Fruit fly (Drosophila melanogaster) whole organism, embryonic: ENCODE measurements around the gene CycB3.

ENCODE experiments used
- Adf1 ChIP-seq: fragments of 200-800 bp; sonication (Bioruptor generic); IDR thresholded peaks from 2 replicates; pipeline ENCODE4 v1.3.6; 2022; ENCODE audit warnings: missing biosample characterization, missing genetic modification characterization
- Atf-2 ChIP-seq: fragments of 200-800 bp; sonication (Bioruptor generic); optimal IDR thresholded peaks from 2 replicates; lab custom pipeline; 2016; ENCODE audit warnings: missing biosample characterization, missing genetic modification characterization
- Atf6 ChIP-seq: fragments of 200-800 bp; sonication (Bioruptor generic); IDR thresholded peaks from 2 replicates; pipeline ENCODE4 v1.3.6; 2022; ENCODE audit warnings: missing biosample characterization, missing genetic modification characterization
- B-H1 ChIP-seq: fragments of 200-800 bp; sonication (Bioruptor generic); IDR thresholded peaks from 3 replicates; pipeline ENCODE4 v1.3.6; 2022; ENCODE audit warnings: missing biosample characterization, missing genetic modification characterization
- Blimp-1 ChIP-seq: fragments of 200-800 bp; sonication (Bioruptor generic); optimal IDR thresholded peaks from 3 replicates; lab custom pipeline; 2018; ENCODE audit warnings: missing biosample characterization, missing genetic modification characterization, mild to moderate bottlenecking, moderate library complexity, missing genetic modification reagents
- CG10267 ChIP-seq: fragments of 200-800 bp; sonication (Bioruptor generic); optimal IDR thresholded peaks from 2 replicates; lab custom pipeline; 2018; ENCODE audit warnings: missing biosample characterization, mild to moderate bottlenecking, missing genetic modification characterization, moderate library complexity
- CG10274 ChIP-seq: fragments of 200-800 bp; sonication (Bioruptor generic); optimal IDR thresholded peaks from 3 replicates; lab custom pipeline; 2017; ENCODE audit warnings: missing biosample characterization, mild to moderate bottlenecking, missing genetic modification characterization
- CG10462 ChIP-seq: fragments of 200-800 bp; sonication (Bioruptor generic); optimal IDR thresholded peaks from 2 replicates; lab custom pipeline; 2016; ENCODE audit warnings: missing biosample characterization, missing genetic modification characterization
- CG11398 ChIP-seq: fragments of 200-800 bp; sonication (Bioruptor generic); optimal IDR thresholded peaks from 2 replicates; lab custom pipeline; 2016; ENCODE audit warnings: missing biosample characterization, missing genetic modification characterization
- CG11456 ChIP-seq: fragments of 200-800 bp; sonication (Bioruptor generic); IDR thresholded peaks from 3 replicates; pipeline ENCODE4 v1.3.6; 2022; ENCODE audit warnings: missing biosample characterization, missing genetic modification characterization
- CG15601 ChIP-seq: fragments of 200-800 bp; sonication (Bioruptor generic); optimal IDR thresholded peaks from 3 replicates; lab custom pipeline; 2019; ENCODE audit warnings: missing biosample characterization, mild to moderate bottlenecking, missing genetic modification characterization, moderate library complexity
- CG1647 ChIP-seq: fragments of 200-800 bp; sonication (Bioruptor generic); optimal IDR thresholded peaks from 3 replicates; lab custom pipeline; 2016; ENCODE audit warnings: missing biosample characterization, missing genetic modification characterization
- CG17385 ChIP-seq: fragments of 200-800 bp; sonication (Bioruptor generic); optimal IDR thresholded peaks from 3 replicates; lab custom pipeline; 2018; ENCODE audit warnings: missing biosample characterization, mild to moderate bottlenecking, missing genetic modification characterization
- CG17612 ChIP-seq: fragments of 200-800 bp; sonication (Bioruptor generic); IDR thresholded peaks from 2 replicates; pipeline ENCODE4 v1.3.6; 2022; ENCODE audit warnings: missing biosample characterization, missing genetic modification characterization
- CG17802 ChIP-seq: fragments of 200-800 bp; sonication (Bioruptor generic); optimal IDR thresholded peaks from 2 replicates; lab custom pipeline; 2018; ENCODE audit warnings: missing biosample characterization, mild to moderate bottlenecking, missing genetic modification characterization, moderate library complexity
- CG18476 ChIP-seq: fragments of 200-800 bp; sonication (Bioruptor generic); optimal IDR thresholded peaks from 2 replicates; lab custom pipeline; 2016; ENCODE audit warnings: missing biosample characterization, mild to moderate bottlenecking, missing genetic modification characterization
- CG32767 ChIP-seq: fragments of 200-800 bp; sonication (Bioruptor generic); IDR thresholded peaks from 2 replicates; pipeline ENCODE4 v1.3.6; 2022; ENCODE audit warnings: missing biosample characterization, missing genetic modification characterization
- CG3995 ChIP-seq: fragments of 200-800 bp; sonication (Bioruptor generic); optimal IDR thresholded peaks from 3 replicates; lab custom pipeline; 2016; ENCODE audit warnings: missing biosample characterization, missing genetic modification characterization
- CG5953 ChIP-seq: fragments of 200-800 bp; sonication (Bioruptor generic); IDR thresholded peaks from 2 replicates; pipeline ENCODE4 v1.3.6; 2022; ENCODE audit warnings: missing biosample characterization, missing genetic modification characterization
- CG7372 ChIP-seq: fragments of 200-800 bp; sonication (Bioruptor generic); IDR thresholded peaks from 2 replicates; pipeline ENCODE4 v1.3.6; 2022; ENCODE audit warnings: missing biosample characterization, missing genetic modification characterization
- CG8290 ChIP-seq, 3 experiments: fragments of 200-800 bp; sonication (Bioruptor generic); optimal IDR thresholded peaks; 2 replicates each; lab custom pipeline; 2016 to 2019; ENCODE audit warnings: missing biosample characterization in 3 of 3, missing genetic modification characterization in 3 of 3, mild to moderate bottlenecking in 2 of 3, moderate library complexity in 1 of 3
- CG8944 ChIP-seq: fragments of 200-800 bp; sonication (Bioruptor generic); optimal IDR thresholded peaks from 3 replicates; lab custom pipeline; 2016; ENCODE audit warnings: missing biosample characterization, missing genetic modification characterization
- CG9727 ChIP-seq: fragments of 200-800 bp; sonication (Bioruptor generic); optimal IDR thresholded peaks from 3 replicates; lab custom pipeline; 2017; ENCODE audit warnings: missing biosample characterization, mild to moderate bottlenecking, missing genetic modification characterization
- CG9876 ChIP-seq: fragments of 200-800 bp; sonication (Bioruptor generic); optimal IDR thresholded peaks from 2 replicates; lab custom pipeline; 2016; ENCODE audit warnings: missing biosample characterization, missing genetic modification characterization
- CTCF ChIP-seq: fragments of 200-800 bp; sonication (Bioruptor generic); optimal IDR thresholded peaks from 2 replicates; lab custom pipeline; 2017; ENCODE audit warnings: missing biosample characterization, mild to moderate bottlenecking, missing genetic modification characterization, moderate library complexity
- Camta ChIP-seq: fragments of 200-800 bp; sonication (Bioruptor generic); optimal IDR thresholded peaks from 2 replicates; lab custom pipeline; 2016; ENCODE audit warnings: missing biosample characterization, missing genetic modification characterization
- CkIIα-i1 ChIP-seq: fragments of 200-800 bp; sonication (Bioruptor generic); IDR thresholded peaks from 2 replicates; pipeline ENCODE4 v1.3.6; 2022; ENCODE audit warnings: missing biosample characterization, missing genetic modification characterization
- CoRest ChIP-seq: fragments of 200-800 bp; sonication (Bioruptor generic); optimal IDR thresholded peaks from 3 replicates; lab custom pipeline; 2018; ENCODE audit warnings: missing biosample characterization, mild to moderate bottlenecking, missing genetic modification characterization, moderate library complexity
- D19B ChIP-seq: fragments of 200-800 bp; sonication (Bioruptor generic); optimal IDR thresholded peaks from 2 replicates; lab custom pipeline; 2017; ENCODE audit warnings: missing biosample characterization, mild to moderate bottlenecking, missing genetic modification characterization
- Dip2 ChIP-seq: fragments of 200-800 bp; sonication (Bioruptor generic); IDR thresholded peaks from 2 replicates; pipeline ENCODE4 v1.3.6; 2022; ENCODE audit warnings: missing biosample characterization, missing genetic modification characterization
- Doc2 ChIP-seq: fragments of 200-800 bp; sonication (Bioruptor generic); IDR thresholded peaks from 2 replicates; pipeline ENCODE4 v1.3.6; 2022; ENCODE audit warnings: missing biosample characterization, missing genetic modification characterization
- Doc3 ChIP-seq: fragments of 200-800 bp; sonication (Bioruptor generic); IDR thresholded peaks from 3 replicates; pipeline ENCODE4 v1.3.6; 2022; ENCODE audit warnings: missing biosample characterization, missing genetic modification characterization; ENCODE audit not compliant: partially characterized antibody
- Lhr ChIP-seq: fragments of 200-800 bp; sonication (Bioruptor generic); optimal IDR thresholded peaks from 3 replicates; lab custom pipeline; 2017; ENCODE audit warnings: mild to moderate bottlenecking, missing biosample characterization, missing genetic modification reagents, missing genetic modification characterization
- NK7.1 ChIP-seq: fragments of 200-800 bp; sonication (Bioruptor generic); optimal IDR thresholded peaks from 3 replicates; lab custom pipeline; 2016; ENCODE audit warnings: missing biosample characterization, missing genetic modification characterization
- Spps ChIP-seq: fragments of 200-800 bp; sonication (Bioruptor generic); optimal IDR thresholded peaks from 2 replicates; lab custom pipeline; 2018; ENCODE audit warnings: missing biosample characterization, mild to moderate bottlenecking, missing genetic modification characterization
- br ChIP-seq: fragments of >200 bp; optimal IDR thresholded peaks from 2 replicates; lab custom pipeline; 2017
- bsh ChIP-seq, 2 experiments: fragments of 200-800 bp; sonication (Bioruptor generic); optimal IDR thresholded peaks; 2 replicates each; lab custom pipeline; 2017 to 2018; ENCODE audit warnings: mild to moderate bottlenecking in 2 of 2, missing biosample characterization in 2 of 2, missing genetic modification characterization in 2 of 2, moderate library complexity in 1 of 2
- crc ChIP-seq: fragments of 200-800 bp; sonication (Bioruptor generic); optimal IDR thresholded peaks from 2 replicates; lab custom pipeline; 2016; ENCODE audit warnings: missing biosample characterization, missing genetic modification characterization
- disco-r ChIP-seq: fragments of 200-800 bp; sonication (Bioruptor generic); optimal IDR thresholded peaks from 2 replicates; lab custom pipeline; 2016; ENCODE audit warnings: missing biosample characterization, missing genetic modification characterization
- eyg ChIP-seq: fragments of 200-800 bp; sonication (Bioruptor generic); optimal IDR thresholded peaks from 3 replicates; lab custom pipeline; 2016; ENCODE audit warnings: missing biosample characterization, missing genetic modification characterization
- fd96Cb ChIP-seq: fragments of 200-800 bp; sonication (Bioruptor generic); optimal IDR thresholded peaks from 2 replicates; lab custom pipeline; 2018; ENCODE audit warnings: missing biosample characterization, mild to moderate bottlenecking, missing genetic modification characterization, moderate library complexity
- gt ChIP-seq: fragments of 200-800 bp; sonication (Bioruptor generic); IDR thresholded peaks from 2 replicates; pipeline ENCODE4 v1.3.6; 2022; ENCODE audit warnings: missing biosample characterization, missing genetic modification characterization
- hb ChIP-seq: fragments of 200-800 bp; sonication (Bioruptor generic); IDR thresholded peaks from 3 replicates; pipeline ENCODE4 v1.3.6; 2022; ENCODE audit warnings: missing biosample characterization, missing genetic modification characterization; ENCODE audit not compliant: partially characterized antibody
- ranshi ChIP-seq: fragments of 200-800 bp; sonication (Bioruptor generic); IDR thresholded peaks from 2 replicates; pipeline ENCODE4 v1.3.6; 2022; ENCODE audit warnings: missing biosample characterization, missing genetic modification characterization
- rib ChIP-seq: fragments of 200-800 bp; sonication (Bioruptor generic); IDR thresholded peaks from 2 replicates; pipeline ENCODE4 v1.3.6; 2022; ENCODE audit warnings: missing biosample characterization, missing genetic modification characterization
- scrt ChIP-seq: fragments of 200-800 bp; sonication (Bioruptor generic); optimal IDR thresholded peaks from 2 replicates; lab custom pipeline; 2018; ENCODE audit warnings: missing biosample characterization, mild to moderate bottlenecking, missing genetic modification characterization, moderate library complexity
- shn ChIP-seq: fragments of 200-800 bp; sonication (Bioruptor generic); optimal IDR thresholded peaks from 3 replicates; lab custom pipeline; 2016; ENCODE audit warnings: missing biosample characterization, missing genetic modification characterization
- sima ChIP-seq: fragments of 200-800 bp; sonication (Bioruptor generic); optimal IDR thresholded peaks from 2 replicates; lab custom pipeline; 2016; ENCODE audit warnings: missing biosample characterization, missing genetic modification characterization
- sisA ChIP-seq: fragments of 200-800 bp; sonication (Bioruptor generic); IDR thresholded peaks from 2 replicates; pipeline ENCODE4 v1.3.6; 2022; ENCODE audit warnings: missing biosample characterization, missing genetic modification characterization
- slp2 ChIP-seq: fragments of 200-800 bp; sonication (Bioruptor generic); optimal IDR thresholded peaks from 2 replicates; lab custom pipeline; 2016; ENCODE audit warnings: missing biosample characterization, missing genetic modification characterization
- stc ChIP-seq: fragments of 200-800 bp; sonication (Bioruptor generic); IDR thresholded peaks from 2 replicates; pipeline ENCODE4 v1.3.6; 2022; ENCODE audit warnings: missing biosample characterization, missing genetic modification characterization
- toy ChIP-seq: fragments of 200-800 bp; sonication (Bioruptor generic); IDR thresholded peaks from 2 replicates; pipeline ENCODE4 v1.3.6; 2022; ENCODE audit warnings: missing biosample characterization, missing genetic modification characterization

Gene CycB3

DNA sequence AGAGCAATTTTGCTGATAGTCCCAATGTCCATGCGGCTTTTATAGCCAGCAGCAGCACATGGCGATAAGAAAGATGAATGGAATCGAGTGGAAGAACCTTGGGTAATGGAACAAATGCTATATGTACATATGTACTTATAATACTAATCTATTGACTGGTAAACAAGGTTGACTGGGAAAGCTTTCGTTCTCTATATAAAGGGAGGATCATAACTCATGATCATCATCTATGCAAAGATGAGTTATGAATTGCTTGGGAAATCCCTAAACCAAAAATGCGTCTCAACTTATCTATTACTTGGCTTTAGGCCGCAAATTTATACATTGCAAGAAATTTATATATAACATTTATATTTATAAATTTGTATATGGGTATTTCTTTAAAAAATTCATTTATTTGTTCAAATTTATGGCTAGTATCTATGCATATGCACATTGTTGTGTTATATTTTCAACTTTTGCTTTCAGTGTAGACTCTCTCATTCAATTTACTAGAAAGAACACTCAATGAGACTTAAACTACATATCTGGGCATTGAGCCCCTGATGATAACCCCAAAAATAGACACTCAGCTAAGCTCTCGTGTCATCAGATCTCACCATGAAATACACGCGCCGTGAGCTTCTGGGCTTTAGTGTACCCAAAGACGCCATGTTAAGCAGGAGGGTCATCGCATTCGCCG is 5.8 kb downstream of the CycB3 start, which contains the start of the genes Srg1 and Elal (continued):
- TF ChIP-seq CG8290 (GFP tag; optimal IDR thresholded peaks at IDR 0.05; lab: Kevin White, UChicago) (no peak), CG8290 (tag; optimal IDR thresholded peaks at IDR 0.05; lab: Kevin White, UChicago) (no peak), ranshi (GFP tag; lab: Robert Waterston, UW) (0 out of 2 replicates have a peak, but pooled peaks have one; percentile 39), eyg (GFP tag; lab: Kevin White, UChicago) (no peak), br (no peak), hb (GFP tag; lab: Robert Waterston, UW) (no peak), fd96Cb (tag; lab: Kevin White, UChicago) (no peak), gt (no peak), B-H1 (no peak), CG10267 (tag; lab: Kevin White, UChicago) (peak; percentile 32), crc (GFP tag; lab: Kevin White, UChicago) (no peak), CG17385 (GFP tag; lab: Kevin White, UChicago) (peak; percentile 0), CG11398 (GFP tag; lab: Kevin White, UChicago) (no peak), disco-r (no peak), CG10274 (no peak), Lhr (GFP tag; lab: Kevin White, UChicago) (no peak), shn (GFP tag; lab: Kevin White, UChicago) (no peak), CG8944 (GFP tag; lab: Kevin White, UChicago) (no peak), D19B (GFP tag; lab: Kevin White, UChicago) (no peak), Dip2 (GFP tag; lab: Robert Waterston, UW) (no peak), CTCF (GFP tag; lab: Kevin White, UChicago) (no peak), CG5953 (GFP tag; lab: Robert Waterston, UW) (no peak), Spps (tag; lab: Kevin White, UChicago) (no peak), CG11456 (GFP tag; lab: Robert Waterston, UW) (no peak), bsh (GFP tag; optimal IDR thresholded peaks at IDR 0.05; lab: Kevin White, UChicago) (peak in 1 of 2 experiments; percentile 22), toy (GFP tag; lab: Robert Waterston, UW) (0 out of 2 replicates have a peak, but pooled peaks have one; percentile 12), Atf-2 (GFP tag; lab: Kevin White, UChicago) (no peak), CG7372 (GFP tag; lab: Robert Waterston, UW) (no peak), Blimp-1 (GFP tag; lab: Kevin White, UChicago) (no peak), sisA (GFP tag; lab: Robert Waterston, UW) (no peak), CG3995 (GFP tag; lab: Kevin White, UChicago) (no peak), CG18476 (GFP tag; lab: Kevin White, UChicago) (no peak), rib (GFP tag; lab: Robert Waterston, UW) (no peak), CG32767 (no peak), scrt (GFP tag; lab: Kevin White, UChicago) (no peak), Adf1 (GFP tag; lab: Robert Waterston, UW) (no peak), Doc3 (GFP tag; lab: Robert Waterston, UW) (no peak), slp2 (GFP tag; lab: Kevin White, UChicago) (no peak), sima (GFP tag; lab: Kevin White, UChicago) (no peak), CG15601 (tag; lab: Kevin White, UChicago) (peak; percentile 13), CG9876 (GFP tag; lab: Kevin White, UChicago) (no peak), CkIIα-i1 (GFP tag; lab: Robert Waterston, UW) (no peak), stc (GFP tag; lab: Robert Waterston, UW) (no peak), CG17612 (no peak), Doc2 (GFP tag; lab: Robert Waterston, UW) (no peak), NK7.1 (GFP tag; lab: Kevin White, UChicago) (no peak), Atf6 (peak; percentile 11; the same call in 1 of the 2 replicates), CG17802 (no peak), CG1647 (no peak), Camta (GFP tag; lab: Kevin White, UChicago) (no peak), CoRest (peak; percentile 41), CG10462 (GFP tag; lab: Kevin White, UChicago) (no peak), CG9727 (GFP tag; lab: Kevin White, UChicago) (peak; percentile 36)
